Worm (Caenorhabditis elegans) whole organism, L4 larva: ENCODE data around the gene rha-1.

Experiments used
- ama-1 ChIP-seq: fragments of 150-350 bp; optimal IDR thresholded peaks from 2 replicates; lab custom pipeline; 2014; ENCODE audit warnings: inconsistent platforms, mixed read lengths
- egl-43 ChIP-seq: fragments of 200-800 bp; sonication (Bioruptor generic); IDR thresholded peaks from 2 replicates; pipeline ENCODE4 v1.3.6; 2022; ENCODE audit warnings: missing genetic modification reagents, missing genetic modification characterization, missing compliant biosample characterization
- fkh-10 ChIP-seq: fragments of 150-350 bp; optimal IDR thresholded peaks from 2 replicates; lab custom pipeline; 2014; ENCODE audit warnings: missing biosample characterization, missing genetic modification reagents, missing genetic modification characterization
- fos-1 ChIP-seq: fragments of 150-350 bp; optimal IDR thresholded peaks from 2 replicates; lab custom pipeline; 2014; ENCODE audit warnings: missing biosample characterization, missing genetic modification characterization
- nhr-77 ChIP-seq: fragments of 150-350 bp; optimal IDR thresholded peaks from 2 replicates; lab custom pipeline; 2014; ENCODE audit warnings: missing biosample characterization, missing genetic modification characterization
- pha-4 ChIP-seq, 2 experiments: fragments of 150-350 bp in 1 of 2; fragments of 200-800 bp in 1 of 2; sonication (Bioruptor generic) in 1 of 2; IDR thresholded peaks in 1 of 2; optimal IDR thresholded peaks in 1 of 2; 2 replicates each; pipeline versions ENCODE4 v1.3.6 to Lab custom; 2014 to 2022; ENCODE audit warnings: missing genetic modification characterization in 2 of 2, missing genetic modification reagents in 2 of 2, missing biosample characterization in 1 of 2, missing compliant biosample characterization in 1 of 2
- pqm-1 ChIP-seq: sonication (generic microtip); optimal IDR thresholded peaks from 2 replicates; lab custom pipeline; 2017; ENCODE audit warnings: missing biosample characterization, missing genetic modification characterization
- saeg-2 ChIP-seq: fragments of 200-800 bp; sonication (Bioruptor generic); IDR thresholded peaks from 2 replicates; pipeline ENCODE4 v1.3.6; 2022; ENCODE audit warnings: missing genetic modification reagents, missing genetic modification characterization, missing compliant biosample characterization
- unc-62 ChIP-seq, 3 experiments: fragments of 150-350 bp in 1 of 3; sonication (generic microtip); optimal IDR thresholded peaks in 2 of 3; peaks in 1 of 3; 1 replicate in 1 of 3; 2 replicates in 2 of 3; lab custom pipeline; 2014 to 2017; ENCODE audit warnings: missing biosample characterization in 3 of 3, missing genetic modification characterization in 3 of 3, missing genetic modification reagents in 3 of 3, missing genotype in 1 of 3
- zag-1 ChIP-seq: fragments of 150-350 bp; optimal IDR thresholded peaks from 2 replicates; lab custom pipeline; 2014; ENCODE audit warnings: missing biosample characterization, missing genetic modification characterization

DNA sequence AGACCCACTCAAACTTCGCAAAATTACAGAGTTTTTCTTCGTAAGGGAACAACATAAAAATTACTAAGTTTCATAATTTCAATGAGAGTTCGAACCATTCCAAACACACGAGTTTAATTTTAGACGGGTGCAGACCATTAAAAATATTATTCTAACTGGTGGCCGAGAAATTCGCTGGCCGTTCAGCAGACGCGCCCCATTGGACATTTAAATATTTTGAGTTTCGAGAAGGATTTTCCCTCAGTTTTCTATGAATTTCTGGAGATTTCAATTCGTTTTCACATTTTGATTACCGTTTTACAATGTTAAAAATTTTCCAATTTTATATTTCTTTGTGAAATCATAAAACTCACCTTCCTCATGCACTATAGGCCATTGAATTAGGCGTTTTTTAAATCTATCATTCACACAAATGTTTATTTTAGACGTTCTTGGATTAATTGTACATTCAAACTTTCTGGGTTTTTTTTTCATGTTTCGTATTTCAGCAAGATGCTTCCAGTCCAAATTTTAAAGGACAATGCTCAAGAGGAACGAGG, 43.9 kb upstream of the rha-1 start, which contains the start of gene cct-2:
- TF ChIP-seq zag-1 (tag; lab: Kevin White, UChicago), result no peak
- TF ChIP-seq unc-62 (GFP tag; optimal IDR thresholded peaks at IDR 0.05 in 1 of 2; lab: Kevin White, UChicago), result no peak
- no peak for TF ChIP-seq unc-62 (tag; optimal IDR thresholded peaks at IDR 0.05; lab: Kevin White, UChicago)
- TF ChIP-seq egl-43 (GFP tag; lab: Robert Waterston, UW), result no peak
- no peak for TF ChIP-seq saeg-2 (GFP tag; lab: Robert Waterston, UW)
- no peak for TF ChIP-seq fos-1 (tag; lab: Kevin White, UChicago)
- TF ChIP-seq ama-1, result peak; percentile 10
- TF ChIP-seq pqm-1 (tag; lab: Kevin White, UChicago), result no peak
- TF ChIP-seq fkh-10, result no peak
- TF ChIP-seq pha-4 (GFP tag; IDR thresholded peaks at IDR 0.05; lab: Robert Waterston, UW), result no peak
- TF ChIP-seq pha-4 (tag; optimal IDR thresholded peaks at IDR 0.05; lab: Kevin White, UChicago), result no peak
- no peak for TF ChIP-seq nhr-77 (tag; lab: Kevin White, UChicago)
